Worm (Caenorhabditis elegans): ENCODE measurements around the gene C14B9.8.

C14B9.8 gene

ce11 chrIII:8144574-8145065 lies at the start of gene C14B9.8, which contains the start of gene mrpl-18:
Gene C14B9.8, minus strand, starts transcription at chrIII:8144629.
Gene mrpl-18, plus strand, starts transcription at chrIII:8145015.
- peak; percentile 29 for TF ChIP-seq him-1 (tag; optimal IDR thresholded peaks at IDR 0.05)
- peak; percentile 82 for TF ChIP-seq ZK185.1 (tag; optimal IDR thresholded peaks at IDR 0.05; ENCODE audit: poor library complexity, severe bottlenecking)
- no peak for TF ChIP-seq ceh-91 (GFP tag; IDR thresholded peaks at IDR 0.05)
- TF ChIP-seq lag-1 (GFP tag; IDR thresholded peaks at IDR 0.05), result no peak
- TF ChIP-seq ceh-100 (GFP tag; IDR thresholded peaks at IDR 0.05), result peak; percentile 58; the same call in 1 of the 2 replicates
- 0 out of 2 replicates have a peak, but pooled peaks have one; percentile 18 for TF ChIP-seq K11D2.4 (GFP tag; IDR thresholded peaks at IDR 0.05)
- no peak for TF ChIP-seq hlh-12 (tag; optimal IDR thresholded peaks at IDR 0.05)
- TF ChIP-seq ceh-27 (GFP tag; optimal IDR thresholded peaks at IDR 0.05), result peak; percentile 38
- TF ChIP-seq chd-7 (tag; optimal IDR thresholded peaks at IDR 0.05), result no peak
- peak; percentile 55 for TF ChIP-seq F33H1.4 (GFP tag; IDR thresholded peaks at IDR 0.05)
- TF ChIP-seq sdz-38 (tag; optimal IDR thresholded peaks at IDR 0.05), result no peak
- TF ChIP-seq F23B12.7 (tag; optimal IDR thresholded peaks at IDR 0.05; ENCODE audit: insufficient read depth), result peak; percentile 16
- TF ChIP-seq lin-54 (GFP tag; optimal IDR thresholded peaks at IDR 0.05), result peak; percentile 11
- TF ChIP-seq ekl-4 (GFP tag; IDR thresholded peaks at IDR 0.05), result 0 out of 2 replicates have a peak, but pooled peaks have one; percentile 32
- TF ChIP-seq lir-1 (GFP tag; conservative IDR thresholded peaks at IDR 0.05), result peak; percentile 55
- TF ChIP-seq K12H6.12 (tag; optimal IDR thresholded peaks at IDR 0.05), result peak; percentile 35
- TF ChIP-seq madf-3 (GFP tag; IDR thresholded peaks at IDR 0.05), result 0 out of 2 replicates have a peak, but pooled peaks have one; percentile 14
- TF ChIP-seq C17E4.6 (GFP tag; IDR thresholded peaks at IDR 0.05), result no peak
- TF ChIP-seq rec-8 (tag; optimal IDR thresholded peaks at IDR 0.05), result peak; percentile 21 to 53
- TF ChIP-seq lin-40 (tag; optimal IDR thresholded peaks at IDR 0.05), result peak; percentile 27
- TF ChIP-seq nfyb-1 (GFP tag; IDR thresholded peaks at IDR 0.05), result no peak
- TF ChIP-seq attf-3 (GFP tag; conservative IDR thresholded peaks at IDR 0.05), result peak; percentile 49
- TF ChIP-seq lin-26 (GFP tag; IDR thresholded peaks at IDR 0.05), result no peak
- peak; percentile 46; the same call in 1 of the 2 replicates for TF ChIP-seq D2030.7 (GFP tag; IDR thresholded peaks at IDR 0.05)
- TF ChIP-seq unc-130 (GFP tag; optimal IDR thresholded peaks at IDR 0.05), result peak; percentile 73
- no peak for TF ChIP-seq die-1 (tag; optimal IDR thresholded peaks at IDR 0.05)
- peak; percentile 27 for TF ChIP-seq lsl-1 (GFP tag; optimal IDR thresholded peaks at IDR 0.05)
- TF ChIP-seq snpc-4 (GFP tag; optimal IDR thresholded peaks at IDR 0.05), result peak; percentile 8
- peak in 1 of 4 experiments; percentile 16 for TF ChIP-seq snpc-4 (tag; optimal IDR thresholded peaks at IDR 0.05)
- peak in 1 of 2 experiments; percentile 16 for TF ChIP-seq let-607 (tag; optimal IDR thresholded peaks at IDR 0.05)
- TF ChIP-seq athp-1 (tag; optimal IDR thresholded peaks at IDR 0.05), result no peak
- peak; percentile 51; the same call in 1 of the 2 replicates for TF ChIP-seq mcd-1 (GFP tag; IDR thresholded peaks at IDR 0.05)
- TF ChIP-seq rcor-1 (GFP tag; IDR thresholded peaks at IDR 0.05), result peak; percentile 51; the same call in 1 of the 2 replicates
- 0 out of 2 replicates have a peak, but pooled peaks have one; percentile 31 for TF ChIP-seq bed-2 (GFP tag; IDR thresholded peaks at IDR 0.05)
- no peak for TF ChIP-seq lsy-27 (tag; optimal IDR thresholded peaks at IDR 0.05; ENCODE audit: borderline replicate concordance, insufficient read depth)
- no peak for TF ChIP-seq nhr-90 (tag; optimal IDR thresholded peaks at IDR 0.05)
- peak; percentile 1 for TF ChIP-seq madf-10 (tag; optimal IDR thresholded peaks at IDR 0.05)

- peak; percentile 36; the same call in 1 of the 2 replicates for TF ChIP-seq hmg-1.2 (GFP tag; IDR thresholded peaks at IDR 0.05)
- TF ChIP-seq lsl-1 (GFP tag; optimal IDR thresholded peaks at IDR 0.05), result peak; percentile 48
- no peak for TF ChIP-seq hlh-12 (tag; optimal IDR thresholded peaks at IDR 0.05)
Observed at ce11 chrIII:8191695-8192094, 47.3 kb upstream of the C14B9.8 start, which contains the start of gene C50C3.1. Gene C50C3.1, plus strand, starts transcription at chrIII:8191995.
